Fruit fly (Drosophila melanogaster): ENCODE results near the gene CG9813.

DNA sequence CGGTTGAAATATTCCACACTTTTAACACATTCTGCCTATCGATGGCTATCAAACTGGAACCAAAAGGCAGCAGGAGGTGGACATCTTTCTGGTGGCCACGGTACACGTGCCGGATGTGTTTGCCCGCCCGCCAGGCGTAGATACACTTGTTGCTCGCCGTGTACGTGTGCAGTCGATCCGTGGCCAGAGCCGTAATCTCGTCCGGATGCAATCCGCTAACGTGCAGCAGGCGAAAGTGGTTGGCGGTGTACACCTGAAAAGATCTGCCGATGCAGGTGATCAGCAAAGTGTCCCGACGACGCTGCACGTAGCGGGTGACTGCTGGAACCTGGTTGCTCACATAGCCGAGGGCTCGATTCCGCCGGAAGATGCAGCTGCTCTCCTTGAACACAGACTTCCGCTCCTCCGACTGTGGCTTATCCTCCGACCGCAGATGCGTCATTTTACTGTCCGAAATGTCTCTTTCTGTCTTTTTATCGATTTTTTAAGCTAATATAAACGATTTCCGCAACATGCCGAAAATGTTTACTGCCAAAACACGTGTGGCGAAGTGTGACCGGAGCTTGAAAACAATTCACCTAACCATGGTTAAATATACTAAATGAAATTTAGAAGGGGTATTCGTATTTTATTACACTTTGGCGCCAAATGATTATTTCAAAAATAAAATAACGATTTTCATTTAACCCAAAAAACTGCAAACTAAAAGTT lies 8.7 kb upstream of the CG9813 start, which contains the start of gene CG9799:
- no peak for TF ChIP-seq CG15710 (tag; optimal IDR thresholded peaks at IDR 0.05)
- no peak for TF ChIP-seq CG17806 (tag; optimal IDR thresholded peaks at IDR 0.05)
- no peak for TF ChIP-seq CG12605 (GFP tag; IDR thresholded peaks at IDR 0.05)
- no peak for TF ChIP-seq Snoo (tag; optimal IDR thresholded peaks at IDR 0.05)

Measured in whole organism, pupa.